Fruit fly (Drosophila melanogaster): Measurements from ENCODE around the gene futsch.

- TF ChIP-seq ewg (GFP tag; optimal IDR thresholded peaks at IDR 0.05) = peak; percentile 26
- TF ChIP-seq emc (GFP tag; optimal IDR thresholded peaks at IDR 0.05) = no peak
- TF ChIP-seq CG15073 (GFP tag; optimal IDR thresholded peaks at IDR 0.05) = no peak
- no peak for TF ChIP-seq CG31441 (GFP tag; IDR thresholded peaks at IDR 0.05)
- TF ChIP-seq Vsx1 (GFP tag; optimal IDR thresholded peaks at IDR 0.05) = no peak
- TF ChIP-seq CG3065 (GFP tag; optimal IDR thresholded peaks at IDR 0.05) = no peak
- no peak for TF ChIP-seq CG10431 (GFP tag; optimal IDR thresholded peaks at IDR 0.05)
Measured at dm6 chrX:1411225-1411932, 2.5 kb downstream of the futsch start.

Measured in whole organism, embryonic.